Fruit fly (Drosophila melanogaster): ENCODE measurements around the gene kuk.

Gene kuk

DNA sequence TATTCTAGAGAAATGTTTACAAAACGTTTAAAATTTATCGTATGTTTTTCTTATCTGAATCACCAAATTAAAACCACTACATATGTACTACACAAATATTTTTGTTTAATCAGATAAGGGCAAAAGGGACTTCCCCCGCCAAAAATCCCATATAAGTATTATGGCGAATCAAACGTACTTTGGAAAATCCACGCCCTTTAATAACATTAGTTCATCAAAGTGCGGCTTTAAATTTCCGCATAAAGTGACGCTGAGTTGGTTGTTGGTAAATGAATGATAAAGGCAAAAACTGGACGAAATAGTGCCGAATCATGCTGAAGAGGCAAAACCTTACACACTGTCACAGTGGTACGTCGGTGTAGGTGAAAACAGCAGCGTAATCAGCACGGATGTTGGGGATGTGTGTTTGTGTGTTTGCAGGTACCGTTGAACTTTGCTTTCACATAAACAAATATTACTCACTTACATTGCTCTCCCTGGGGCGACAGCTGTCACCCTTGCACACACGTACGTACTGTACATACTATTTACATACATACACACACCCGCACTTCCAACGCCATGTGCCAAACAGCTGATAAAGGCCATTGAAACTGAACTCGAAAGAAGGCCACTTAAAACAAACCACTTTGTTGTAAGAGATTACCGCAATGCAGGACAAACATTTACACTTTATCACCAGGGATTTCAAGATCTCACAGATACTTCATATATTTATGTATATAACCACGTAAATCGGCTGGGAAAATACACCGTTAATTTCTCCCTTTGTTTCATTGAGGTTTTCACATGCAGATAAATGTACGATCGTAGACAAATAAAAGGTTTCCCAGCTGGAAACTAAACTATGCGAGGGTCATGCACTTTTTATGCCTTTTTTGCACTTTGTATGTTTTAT lies 834 bp upstream of the kuk start (continued):
- TF ChIP-seq Ets21C (GFP tag; optimal IDR thresholded peaks at IDR 0.05) (no peak), Blimp-1 (GFP tag; optimal IDR thresholded peaks at IDR 0.05) (no peak), CG16779 (tag; optimal IDR thresholded peaks at IDR 0.05) (peak; percentile 20)

DNA sequence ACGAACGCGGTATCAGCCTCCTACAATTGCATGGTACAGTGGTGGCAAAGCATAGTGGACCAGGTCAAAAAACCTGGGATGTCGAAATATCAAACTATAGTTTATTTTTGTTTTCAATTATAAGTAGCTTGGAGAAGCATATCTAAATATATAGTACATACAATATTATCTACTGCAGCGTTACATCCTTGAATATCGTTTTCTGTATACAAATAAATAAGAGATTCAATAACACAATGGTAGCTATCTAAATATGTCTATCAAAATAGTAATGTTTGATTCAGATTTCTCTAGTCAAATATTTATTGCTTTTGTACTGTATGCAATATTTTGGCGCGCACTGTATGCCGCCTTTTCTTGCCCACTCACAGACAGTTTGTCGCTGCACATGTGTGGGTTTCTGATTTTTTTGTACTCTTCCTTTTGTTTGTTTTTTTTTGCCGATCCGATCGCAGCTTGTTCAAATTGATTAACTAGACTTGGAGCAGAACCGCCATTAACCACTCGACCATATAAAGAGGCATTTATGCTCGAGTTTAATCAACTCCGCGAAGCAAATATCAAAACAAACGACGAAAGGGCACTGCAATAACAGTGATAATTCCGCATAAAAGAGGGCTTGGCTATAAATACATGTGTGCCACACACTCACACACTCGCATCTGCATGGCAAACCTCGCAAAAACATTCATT lies 768 bp downstream of the kuk start:
- TF ChIP-seq CG15336 (GFP tag; IDR thresholded peaks at IDR 0.05) (peak; percentile 98), Hr4 (GFP tag; optimal IDR thresholded peaks at IDR 0.05) (peak; percentile 98), CG16779 (tag; optimal IDR thresholded peaks at IDR 0.05) (peak; percentile 97), CG10631 (GFP tag; optimal IDR thresholded peaks at IDR 0.05) (peak; percentile 97), acj6 (GFP tag; optimal IDR thresholded peaks at IDR 0.05) (peak; percentile 97), CG4318 (GFP tag; optimal IDR thresholded peaks at IDR 0.05) (peak; percentile 95), CG8119 (GFP tag; IDR thresholded peaks at IDR 0.05) (peak; percentile 99), Eip93F (GFP tag; optimal IDR thresholded peaks at IDR 0.05) (peak; percentile 93), Met (GFP tag; optimal IDR thresholded peaks at IDR 0.05) (peak; percentile 98), CG6808 (GFP tag; optimal IDR thresholded peaks at IDR 0.05) (peak; percentile 98), CG1621 (tag; optimal IDR thresholded peaks at IDR 0.05) (peak; percentile 93), CG6276 (GFP tag; optimal IDR thresholded peaks at IDR 0.05) (peak; percentile 99), CG11902 (GFP tag; optimal IDR thresholded peaks at IDR 0.05) (peak; percentile 91), eg (GFP tag; IDR thresholded peaks at IDR 0.05) (peak; percentile 96), Ets21C (GFP tag; optimal IDR thresholded peaks at IDR 0.05) (peak; percentile 91), Gug (GFP tag; IDR thresholded peaks at IDR 0.05) (peak; percentile 94), esn (GFP tag; optimal IDR thresholded peaks at IDR 0.05) (peak; percentile 98), Sox14 (GFP tag; optimal IDR thresholded peaks at IDR 0.05) (peak; percentile 97), fd59A (GFP tag; optimal IDR thresholded peaks at IDR 0.05) (peak; percentile 97), topi (GFP tag; optimal IDR thresholded peaks at IDR 0.05) (peak; percentile 98), Sox102F (GFP tag; optimal IDR thresholded peaks at IDR 0.05) (peak; percentile 95), CG11762 (GFP tag; optimal IDR thresholded peaks at IDR 0.05; ENCODE audit: insufficient read depth) (peak; percentile 99), salr (GFP tag; optimal IDR thresholded peaks at IDR 0.05) (peak; percentile 86 to 99), CG3032 (tag; optimal IDR thresholded peaks at IDR 0.05) (peak; percentile 98), fkh (GFP tag; optimal IDR thresholded peaks at IDR 0.05) (peak; percentile 67), Hr38 (GFP tag; optimal IDR thresholded peaks at IDR 0.05) (peak; percentile 48), fd85E (GFP tag; optimal IDR thresholded peaks at IDR 0.05) (peak; percentile 94), vri (GFP tag; optimal IDR thresholded peaks at IDR 0.05) (peak; percentile 88), Smox (GFP tag; optimal IDR thresholded peaks at IDR 0.05) (peak; percentile 97), dsx (GFP tag; optimal IDR thresholded peaks at IDR 0.05; ENCODE audit: poor library complexity, severe bottlenecking) (peak; percentile 95), ss (GFP tag; optimal IDR thresholded peaks at IDR 0.05) (peak; percentile 95 to 97), CG34406 (GFP tag; optimal IDR thresholded peaks at IDR 0.05) (peak; percentile 98), lz (GFP tag; optimal IDR thresholded peaks at IDR 0.05) (peak; percentile 97), spab (GFP tag; optimal IDR thresholded peaks at IDR 0.05) (peak; percentile 98), CG8632 (GFP tag; optimal IDR thresholded peaks at IDR 0.05) (peak; percentile 98), CG31627 (GFP tag; optimal IDR thresholded peaks at IDR 0.05) (peak; percentile 96), CG10669 (GFP tag; optimal IDR thresholded peaks at IDR 0.05) (peak; percentile 97), Blimp-1 (GFP tag; optimal IDR thresholded peaks at IDR 0.05) (peak; percentile 88), CG6854 (GFP tag; optimal IDR thresholded peaks at IDR 0.05) (peak; percentile 91), pdm3 (GFP tag; optimal IDR thresholded peaks at IDR 0.05) (peak; percentile 98), Lpt (GFP tag; optimal IDR thresholded peaks at IDR 0.05) (peak; percentile 98), Eip78C (GFP tag) (peak; percentile 100), CG7368 (GFP tag; optimal IDR thresholded peaks at IDR 0.05) (peak; percentile 95), Eip75B (GFP tag; optimal IDR thresholded peaks at IDR 0.05) (peak; percentile 98), cyc (GFP tag; optimal IDR thresholded peaks at IDR 0.05) (peak; percentile 94)

Data from whole organism, prepupa.